Worm (Caenorhabditis elegans) whole organism, L4 larva: Measurements from ENCODE around the gene natb-1.

Experiments used
- F37D6.2 ChIP-seq: sonication (generic microtip); optimal IDR thresholded peaks from 2 replicates; lab custom pipeline; 2016; ENCODE audit warnings: mild to moderate bottlenecking, missing genetic modification characterization, missing compliant biosample characterization
- F44E2.7 ChIP-seq: fragments of 200-800 bp; sonication (Bioruptor generic); IDR thresholded peaks from 2 replicates; pipeline ENCODE4 v2.1.2; 2022; ENCODE audit warnings: missing genetic modification characterization, missing compliant biosample characterization
- aly-2 ChIP-seq: sonication (generic microtip); optimal IDR thresholded peaks from 2 replicates; lab custom pipeline; 2018; ENCODE audit warnings: missing biosample characterization, missing genetic modification characterization
- arid-1 ChIP-seq: fragments of 200-800 bp; sonication (Bioruptor generic); conservative IDR thresholded peaks from 2 replicates; pipeline ENCODE4 v1.3.6; 2022; ENCODE audit warnings: missing genetic modification reagents, missing genetic modification characterization, missing compliant biosample characterization
- ceh-28 ChIP-seq: fragments of 150-350 bp; optimal IDR thresholded peaks from 2 replicates; lab custom pipeline; 2014; ENCODE audit warnings: missing biosample characterization, missing genetic modification reagents, missing genetic modification characterization
- ctbp-1 ChIP-seq: fragments of 200-800 bp; sonication (Bioruptor generic); IDR thresholded peaks from 2 replicates; pipeline ENCODE4 v1.3.6; 2022; ENCODE audit warnings: missing genetic modification reagents, missing genetic modification characterization, missing compliant biosample characterization
- daf-12 ChIP-seq: fragments of 150-350 bp; optimal IDR thresholded peaks from 2 replicates; lab custom pipeline; 2014; ENCODE audit warnings: missing biosample characterization, missing genetic modification reagents, missing genetic modification characterization
- daf-16 ChIP-seq, 3 experiments: sonication (generic microtip); optimal IDR thresholded peaks; 2 replicates each; lab custom pipeline; 2016 to 2017; ENCODE audit warnings: missing genetic modification characterization in 3 of 3, missing genetic modification reagents in 3 of 3, mild to moderate bottlenecking in 2 of 3, missing compliant biosample characterization in 2 of 3, missing biosample characterization in 1 of 3, moderate library complexity in 1 of 3
- dmd-6 ChIP-seq: fragments of 200-800 bp; sonication (Bioruptor generic); IDR thresholded peaks from 2 replicates; pipeline ENCODE4 v1.3.6; 2022; ENCODE audit warnings: missing genetic modification reagents, missing genetic modification characterization, missing compliant biosample characterization
- dve-1 ChIP-seq: sonication (generic microtip); optimal IDR thresholded peaks from 2 replicates; lab custom pipeline; 2017; ENCODE audit warnings: antibody characterized with exemption, mild to moderate bottlenecking, missing genetic modification characterization, missing compliant biosample characterization; ENCODE audit not compliant: insufficient read depth
- egl-27 ChIP-seq: sonication (generic microtip); optimal IDR thresholded peaks from 3 replicates; lab custom pipeline; 2017; ENCODE audit warnings: missing biosample characterization, missing genetic modification reagents, missing genetic modification characterization
- fkh-10 ChIP-seq: fragments of 150-350 bp; optimal IDR thresholded peaks from 2 replicates; lab custom pipeline; 2014; ENCODE audit warnings: missing biosample characterization, missing genetic modification reagents, missing genetic modification characterization
- hlh-11 ChIP-seq: fragments of 200-800 bp; sonication (Bioruptor generic); optimal IDR thresholded peaks from 2 replicates; lab custom pipeline; 2018; ENCODE audit warnings: mild to moderate bottlenecking, missing genetic modification characterization, missing compliant biosample characterization
- jun-1 ChIP-seq: fragments of 150-350 bp; optimal IDR thresholded peaks from 2 replicates; lab custom pipeline; 2014; ENCODE audit warnings: missing biosample characterization, missing genetic modification reagents, missing genetic modification characterization
- lin-1 ChIP-seq: fragments of 200-800 bp; sonication (Bioruptor generic); IDR thresholded peaks from 2 replicates; pipeline ENCODE4 v1.3.6; 2022; ENCODE audit warnings: missing genetic modification reagents, missing genetic modification characterization, missing compliant biosample characterization
- lin-13 ChIP-seq: fragments of 150-350 bp; optimal IDR thresholded peaks from 2 replicates; lab custom pipeline; 2014; ENCODE audit warnings: missing biosample characterization, missing genetic modification reagents, missing genetic modification characterization
- madf-5 ChIP-seq, 2 experiments: fragments of 200-800 bp; sonication (Bioruptor generic); IDR thresholded peaks; 2 replicates each; pipeline ENCODE4 v1.3.6; 2022; ENCODE audit warnings: missing compliant biosample characterization in 2 of 2, missing genetic modification characterization in 2 of 2
- mep-1 ChIP-seq: fragments of 150-350 bp; sonication (generic microtip); optimal IDR thresholded peaks from 3 replicates; lab custom pipeline; 2014; ENCODE audit warnings: missing biosample characterization, missing genetic modification characterization
- mes-2 ChIP-seq: sonication (generic microtip); optimal IDR thresholded peaks from 2 replicates; lab custom pipeline; 2016; ENCODE audit warnings: missing genotype, mild to moderate bottlenecking, missing genetic modification characterization, missing compliant biosample characterization; ENCODE audit not compliant: poor library complexity, severe bottlenecking
- mxl-2 ChIP-seq: fragments of 200-800 bp; sonication (Bioruptor generic); conservative IDR thresholded peaks from 2 replicates; pipeline ENCODE4 v1.3.6; 2022; ENCODE audit warnings: missing genetic modification reagents, missing genetic modification characterization, missing compliant biosample characterization
- mxl-3 ChIP-seq: fragments of 200-800 bp; sonication (Bioruptor generic); optimal IDR thresholded peaks from 2 replicates; lab custom pipeline; 2018; ENCODE audit warnings: mild to moderate bottlenecking, missing genetic modification characterization, missing compliant biosample characterization
- nhr-111 ChIP-seq: fragments of 200-800 bp; sonication (Bioruptor generic); optimal IDR thresholded peaks from 2 replicates; lab custom pipeline; 2018; ENCODE audit warnings: mild to moderate bottlenecking, missing genetic modification characterization, missing compliant biosample characterization
- nhr-28 ChIP-seq: fragments of 150-350 bp; optimal IDR thresholded peaks from 2 replicates; lab custom pipeline; 2014; ENCODE audit warnings: missing biosample characterization, missing genetic modification characterization
- nhr-42 ChIP-seq: fragments of 200-800 bp; sonication (Bioruptor generic); IDR thresholded peaks from 2 replicates; pipeline ENCODE4 v1.3.6; 2022; ENCODE audit warnings: missing genetic modification characterization, missing compliant biosample characterization
- nhr-6 ChIP-seq: fragments of 150-350 bp; optimal IDR thresholded peaks from 2 replicates; lab custom pipeline; 2014; ENCODE audit warnings: missing biosample characterization, missing genetic modification characterization
- pha-4 ChIP-seq, 2 experiments: fragments of 150-350 bp in 1 of 2; fragments of 200-800 bp in 1 of 2; sonication (Bioruptor generic) in 1 of 2; IDR thresholded peaks in 1 of 2; optimal IDR thresholded peaks in 1 of 2; 2 replicates each; pipeline versions ENCODE4 v1.3.6 to Lab custom; 2014 to 2022; ENCODE audit warnings: missing genetic modification characterization in 2 of 2, missing genetic modification reagents in 2 of 2, missing biosample characterization in 1 of 2, missing compliant biosample characterization in 1 of 2
- php-3 ChIP-seq: fragments of 200-800 bp; sonication (Bioruptor generic); IDR thresholded peaks from 2 replicates; pipeline ENCODE4 v1.3.6; 2022; ENCODE audit warnings: missing genetic modification reagents, missing genetic modification characterization, missing compliant biosample characterization
- pqm-1 ChIP-seq: sonication (generic microtip); optimal IDR thresholded peaks from 2 replicates; lab custom pipeline; 2017; ENCODE audit warnings: missing biosample characterization, missing genetic modification characterization
- set-16 ChIP-seq: fragments of 200-800 bp; sonication (Bioruptor generic); IDR thresholded peaks from 2 replicates; pipeline ENCODE4 v1.3.6; 2022; ENCODE audit warnings: missing genetic modification reagents, missing genetic modification characterization, missing compliant biosample characterization
- skn-1 ChIP-seq: fragments of 150-350 bp; optimal IDR thresholded peaks from 2 replicates; lab custom pipeline; 2014; ENCODE audit warnings: missing biosample characterization, missing genetic modification characterization
- spr-3 ChIP-seq: fragments of 200-800 bp; sonication (Bioruptor generic); optimal IDR thresholded peaks from 2 replicates; lab custom pipeline; 2018; ENCODE audit warnings: mild to moderate bottlenecking, missing genetic modification characterization, missing compliant biosample characterization
- unc-39 ChIP-seq: sonication (generic microtip); optimal IDR thresholded peaks from 2 replicates; lab custom pipeline; 2017; ENCODE audit warnings: missing biosample characterization, missing genetic modification characterization
- unc-62 ChIP-seq, 3 experiments: fragments of 150-350 bp in 1 of 3; sonication (generic microtip); optimal IDR thresholded peaks in 2 of 3; peaks in 1 of 3; 1 replicate in 1 of 3; 2 replicates in 2 of 3; lab custom pipeline; 2014 to 2017; ENCODE audit warnings: missing biosample characterization in 3 of 3, missing genetic modification characterization in 3 of 3, missing genetic modification reagents in 3 of 3, missing genotype in 1 of 3
- ztf-11 ChIP-seq: fragments of 150-350 bp; optimal IDR thresholded peaks from 2 replicates; lab custom pipeline; 2014; ENCODE audit warnings: missing biosample characterization, missing genetic modification characterization

Gene natb-1

ce11 chrV:8022040-8022439, 38.8 kb upstream of the natb-1 start, which contains the start of gene ech-3:
Gene ech-3, plus strand, starts transcription at chrV:8022217.
- TF ChIP-seq pqm-1 (tag; lab: Kevin White, UChicago) (peak; percentile 25), dve-1 (tag; lab: Kevin White, UChicago) (peak; percentile 33), arid-1 (no peak), dmd-6 (GFP tag; lab: Robert Waterston, UW) (peak; percentile 15; the same call in 1 of the 2 replicates), aly-2 (tag; lab: Kevin White, UChicago) (no peak), nhr-42 (GFP tag; lab: Robert Waterston, UW) (no peak), daf-16 (GFP tag; optimal IDR thresholded peaks at IDR 0.05; lab: Kevin White, UChicago) (no peak), daf-16 (tag; optimal IDR thresholded peaks at IDR 0.05; lab: Kevin White, UChicago) (peak; percentile 59), jun-1 (tag; lab: Kevin White, UChicago) (no peak), egl-27 (tag; lab: Kevin White, UChicago) (no peak), skn-1 (tag; lab: Kevin White, UChicago) (no peak), unc-62 (GFP tag; optimal IDR thresholded peaks at IDR 0.05 in 1 of 2; lab: Kevin White, UChicago) (no peak), unc-62 (tag; optimal IDR thresholded peaks at IDR 0.05; lab: Kevin White, UChicago) (no peak), nhr-28 (tag; lab: Kevin White, UChicago) (peak; percentile 14)

ce11 chrV:8019783-8020182, 36.6 kb upstream of the natb-1 start:
- TF ChIP-seq daf-16 (GFP tag; optimal IDR thresholded peaks at IDR 0.05; lab: Kevin White, UChicago) = no peak
- peak; percentile 20 for TF ChIP-seq daf-16 (tag; optimal IDR thresholded peaks at IDR 0.05; lab: Kevin White, UChicago)
- TF ChIP-seq dve-1 (tag; lab: Kevin White, UChicago) = peak; percentile 1
- TF ChIP-seq nhr-28 (tag; lab: Kevin White, UChicago) = peak; percentile 45
- TF ChIP-seq ztf-11 (tag; lab: Kevin White, UChicago) = no peak
- TF ChIP-seq dmd-6 (GFP tag; lab: Robert Waterston, UW) = peak; percentile 32; the same call in 1 of the 2 replicates
- TF ChIP-seq unc-39 (tag; lab: Kevin White, UChicago) = no peak
- TF ChIP-seq, all 104 proteins: peak for 4

DNA sequence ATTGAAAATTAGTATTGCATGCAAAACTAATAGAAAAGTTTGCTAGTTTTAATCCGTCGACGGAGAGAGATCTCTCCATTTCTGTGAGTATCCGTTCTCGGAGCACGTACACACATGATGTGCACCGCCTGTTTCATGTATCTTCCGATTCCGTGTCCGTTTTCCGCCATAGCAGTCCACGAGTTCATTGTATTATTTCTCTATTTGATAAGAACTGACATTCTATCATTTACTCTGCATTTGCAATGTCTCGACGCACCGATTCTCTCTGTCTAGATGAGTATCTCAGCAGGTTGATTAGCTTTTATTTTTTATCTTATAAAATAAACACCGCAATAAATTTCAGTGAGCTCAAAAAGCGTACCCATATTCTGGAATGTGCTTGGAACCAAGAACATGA, 35.7 kb upstream of the natb-1 start:
- TF ChIP-seq mxl-3 (GFP tag; lab: Kevin White, UChicago) (peak; percentile 10), daf-16 (GFP tag; optimal IDR thresholded peaks at IDR 0.05; lab: Kevin White, UChicago) (no peak), daf-16 (tag; optimal IDR thresholded peaks at IDR 0.05; lab: Kevin White, UChicago) (peak; percentile 5), F37D6.2 (no peak), nhr-28 (tag; lab: Kevin White, UChicago) (peak; percentile 40), daf-12 (no peak), mes-2 (tag; lab: Kevin White, UChicago) (peak; percentile 16), pha-4 (GFP tag; IDR thresholded peaks at IDR 0.05; lab: Robert Waterston, UW) (no peak), pha-4 (tag; optimal IDR thresholded peaks at IDR 0.05; lab: Kevin White, UChicago) (no peak), jun-1 (tag; lab: Kevin White, UChicago) (no peak), hlh-11 (tag; lab: Kevin White, UChicago) (peak; percentile 17), dve-1 (tag; lab: Kevin White, UChicago) (peak; percentile 36), dmd-6 (GFP tag; lab: Robert Waterston, UW) (peak; percentile 54), php-3 (0 out of 2 replicates have a peak, but pooled peaks have one; percentile 34), pqm-1 (tag; lab: Kevin White, UChicago) (peak; percentile 37)

- peak; percentile 61 for TF ChIP-seq php-3
- no peak for TF ChIP-seq jun-1 (tag; lab: Kevin White, UChicago)
- no peak for TF ChIP-seq nhr-111
- TF ChIP-seq spr-3 (GFP tag; lab: Kevin White, UChicago) = no peak
- no peak for TF ChIP-seq ctbp-1 (GFP tag; lab: Robert Waterston, UW)
- no peak for TF ChIP-seq ceh-28 (tag; lab: Kevin White, UChicago)
- no peak for TF ChIP-seq F37D6.2
- no peak for TF ChIP-seq madf-5 (GFP tag; IDR thresholded peaks at IDR 0.05; lab: Robert Waterston, UW)
- TF ChIP-seq lin-1 (GFP tag; lab: Robert Waterston, UW) = 0 out of 2 replicates have a peak, but pooled peaks have one; percentile 17
- TF ChIP-seq daf-16 (GFP tag; optimal IDR thresholded peaks at IDR 0.05; lab: Kevin White, UChicago) = no peak
- TF ChIP-seq daf-16 (tag; optimal IDR thresholded peaks at IDR 0.05; lab: Kevin White, UChicago) = peak; percentile 39
- TF ChIP-seq unc-62 (GFP tag; optimal IDR thresholded peaks at IDR 0.05 in 1 of 2; lab: Kevin White, UChicago) = no peak
- no peak for TF ChIP-seq unc-62 (tag; optimal IDR thresholded peaks at IDR 0.05; lab: Kevin White, UChicago)
- peak; percentile 81 for TF ChIP-seq nhr-28 (tag; lab: Kevin White, UChicago)
- TF ChIP-seq dmd-6 (GFP tag; lab: Robert Waterston, UW) = peak; percentile 75
- peak; percentile 65 for TF ChIP-seq hlh-11 (tag; lab: Kevin White, UChicago)
- no peak for TF ChIP-seq F44E2.7
- TF ChIP-seq pqm-1 (tag; lab: Kevin White, UChicago) = peak; percentile 87
- peak; percentile 12 for TF ChIP-seq nhr-6 (tag; lab: Kevin White, UChicago)
- TF ChIP-seq dve-1 (tag; lab: Kevin White, UChicago) = peak; percentile 28
- no peak for TF ChIP-seq lin-13 (GFP tag; lab: Kevin White, UChicago)
- TF ChIP-seq set-16 (GFP tag; lab: Robert Waterston, UW) = no peak
- no peak for TF ChIP-seq mxl-2
- TF ChIP-seq mep-1 (tag; lab: Kevin White, UChicago) = peak; percentile 1
- TF ChIP-seq fkh-10 = no peak
Observed at ce11 chrV:8017924-8018323, 34.7 kb upstream of the natb-1 start.
